Fruit fly (Drosophila melanogaster): ENCODE data around the gene CG32199.

CG32199 gene

DNA sequence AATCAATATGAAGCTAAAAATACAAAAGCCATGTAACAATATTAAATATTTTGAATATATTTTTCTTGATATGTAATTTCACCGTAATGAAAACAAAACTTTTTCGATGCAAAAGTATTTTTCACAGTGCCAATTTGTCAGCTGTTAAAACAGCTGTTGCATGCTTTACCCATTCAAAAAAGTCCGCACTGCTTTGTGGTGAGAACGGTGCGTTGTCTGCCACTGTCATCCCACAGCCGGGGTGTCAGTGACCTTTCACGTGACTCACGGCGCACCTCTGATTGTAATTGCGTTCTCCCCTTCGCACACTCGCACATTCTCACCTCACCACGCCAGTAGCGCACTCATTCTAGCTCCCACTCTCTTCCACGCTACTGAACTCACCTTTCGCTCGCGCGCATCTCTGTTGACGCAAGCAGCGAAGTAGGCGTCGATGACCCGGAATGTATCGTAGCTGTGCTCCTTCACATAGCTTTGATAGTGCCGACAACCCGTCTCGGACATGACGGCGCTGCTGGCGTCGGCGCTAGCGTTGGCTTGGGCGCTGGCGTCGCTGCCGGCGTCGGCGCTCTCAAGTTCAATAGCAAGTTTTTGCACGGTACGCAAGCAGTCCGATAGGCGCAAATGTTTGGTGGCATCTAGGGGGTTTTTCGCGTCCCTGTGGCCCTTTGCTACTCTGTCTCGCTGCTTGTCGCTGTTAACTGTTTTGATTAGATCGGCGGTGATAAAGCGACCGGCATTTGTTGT, 9.5 kb downstream of the CG32199 start (continued):
- TF ChIP-seq CG16815 (GFP tag; optimal IDR thresholded peaks at IDR 0.05) (no peak), CG31441 (GFP tag; IDR thresholded peaks at IDR 0.05) (peak; percentile 49), Spps (tag; optimal IDR thresholded peaks at IDR 0.05) (peak; percentile 28), Nf-YB (GFP tag; optimal IDR thresholded peaks at IDR 0.05) (no peak), CG10209 (GFP tag; optimal IDR thresholded peaks at IDR 0.05) (peak; percentile 38), CG10321 (GFP tag; IDR thresholded peaks at IDR 0.05) (no peak), CG8089 (GFP tag; optimal IDR thresholded peaks at IDR 0.05) (peak; percentile 0), CG33557 (GFP tag; optimal IDR thresholded peaks at IDR 0.05) (no peak), HmgZ (tag; optimal IDR thresholded peaks at IDR 0.05) (peak; percentile 43), Atf6 (GFP tag; IDR thresholded peaks at IDR 0.05) (peak; percentile 65), sima (GFP tag; optimal IDR thresholded peaks at IDR 0.05) (no peak), Ssrp (tag; optimal IDR thresholded peaks at IDR 0.05) (peak; percentile 45), CG11456 (GFP tag; IDR thresholded peaks at IDR 0.05) (peak; percentile 66; the same call in 2 of the 3 replicates), so (GFP tag; IDR thresholded peaks at IDR 0.05) (peak; percentile 43; the same call in 1 of the 3 replicates), CG9876 (GFP tag; optimal IDR thresholded peaks at IDR 0.05) (peak; percentile 30), inv (GFP tag; IDR thresholded peaks at IDR 0.05; ENCODE audit: partially characterized antibody) (peak; percentile 51; the same call in 1 of the 2 replicates), CG7786 (GFP tag; optimal IDR thresholded peaks at IDR 0.05) (peak; percentile 38), CG30431 (GFP tag; optimal IDR thresholded peaks at IDR 0.05) (no peak), lbe (GFP tag; optimal IDR thresholded peaks at IDR 0.05) (peak; percentile 4), sd (tag; optimal IDR thresholded peaks at IDR 0.05) (peak; percentile 90), E2f2 (GFP tag; IDR thresholded peaks at IDR 0.05) (peak; percentile 42; the same call in 1 of the 2 replicates), CG5245 (GFP tag; optimal IDR thresholded peaks at IDR 0.05) (no peak), wor (GFP tag; IDR thresholded peaks at IDR 0.05) (no peak), Meics (GFP tag; optimal IDR thresholded peaks at IDR 0.05) (peak; percentile 61), CG1603 (tag; optimal IDR thresholded peaks at IDR 0.05) (peak; percentile 44), Med (GFP tag) (peak; percentile 96), tll (GFP tag; optimal IDR thresholded peaks at IDR 0.05) (peak in 1 of 2 experiments; percentile 19), CG1024 (GFP tag; IDR thresholded peaks at IDR 0.05) (no peak), zen2 (GFP tag; IDR thresholded peaks at IDR 0.05; ENCODE audit: partially characterized antibody) (peak; percentile 42; the same call in 1 of the 3 replicates), tgo (GFP tag; IDR thresholded peaks at IDR 0.05) (peak; percentile 29; the same call in 1 of the 3 replicates), ranshi (GFP tag; IDR thresholded peaks at IDR 0.05) (0 out of 2 replicates have a peak, but pooled peaks have one; percentile 15), CG3995 (GFP tag; optimal IDR thresholded peaks at IDR 0.05) (peak; percentile 90), CG3065 (GFP tag; optimal IDR thresholded peaks at IDR 0.05) (no peak), CG18764 (GFP tag; optimal IDR thresholded peaks at IDR 0.05) (peak; percentile 10), mirr (GFP tag; optimal IDR thresholded peaks at IDR 0.05) (peak; percentile 41), tin (GFP tag; optimal IDR thresholded peaks at IDR 0.05) (peak; percentile 1), CG1233 (GFP tag; optimal IDR thresholded peaks at IDR 0.05) (no peak), chn (GFP tag; optimal IDR thresholded peaks at IDR 0.05) (peak; percentile 55), Stat92E (GFP tag; optimal IDR thresholded peaks at IDR 0.05) (peak in 1 of 3 experiments; percentile 53), CG7556 (GFP tag; optimal IDR thresholded peaks at IDR 0.05) (peak; percentile 36), CG13624 (GFP tag; optimal IDR thresholded peaks at IDR 0.05) (peak; percentile 36), onecut (GFP tag; IDR thresholded peaks at IDR 0.05) (peak; percentile 49), pzg (GFP tag; optimal IDR thresholded peaks at IDR 0.05) (peak; percentile 26), mam (GFP tag; optimal IDR thresholded peaks at IDR 0.05) (peak; percentile 80), ind (GFP tag; optimal IDR thresholded peaks at IDR 0.05) (peak; percentile 24), gsb-n (tag; optimal IDR thresholded peaks at IDR 0.05) (peak; percentile 56), Atf3 (GFP tag; optimal IDR thresholded peaks at IDR 0.05) (peak; percentile 55), lilli (GFP tag; optimal IDR thresholded peaks at IDR 0.05) (peak; percentile 67), Pdp1 (GFP tag; optimal IDR thresholded peaks at IDR 0.05) (peak; percentile 42 to 45)

Measured in whole organism, embryonic.